Worm (Caenorhabditis elegans): ENCODE measurements around the gene phf-5.

The phf-5 gene

ce11 chrIII:2308026-2308425, 35.3 kb upstream of the phf-5 start, which contains the start of the genes fbxa-1 and Y54F10BM.20:
Gene fbxa-1 (minus strand): TSS chrIII:2308126.
Gene Y54F10BM.20 (plus strand): TSS chrIII:2308256.
- TF ChIP-seq ceh-20 (GFP tag; IDR thresholded peaks at IDR 0.05), result no peak
- TF ChIP-seq lin-39 (tag; optimal IDR thresholded peaks at IDR 0.05), result no peak
- no peak for TF ChIP-seq sdz-12 (GFP tag; optimal IDR thresholded peaks at IDR 0.05)
- TF ChIP-seq mxl-3 (GFP tag; optimal IDR thresholded peaks at IDR 0.05), result no peak
- no peak for TF ChIP-seq tra-1 (GFP tag; IDR thresholded peaks at IDR 0.05)

- TF ChIP-seq hif-1 (tag; optimal IDR thresholded peaks at IDR 0.05), result peak in 1 of 2 experiments; percentile 24
- TF ChIP-seq daf-16 (GFP tag; optimal IDR thresholded peaks at IDR 0.05), result no peak
- TF ChIP-seq daf-16 (tag; optimal IDR thresholded peaks at IDR 0.05), result peak; percentile 69
- TF ChIP-seq nhr-76 (tag; optimal IDR thresholded peaks at IDR 0.05), result no peak
- TF ChIP-seq dve-1 (tag; optimal IDR thresholded peaks at IDR 0.05; ENCODE audit: insufficient read depth), result peak; percentile 28
Measured at ce11 chrIII:2310996-2311395, 32.4 kb upstream of the phf-5 start.

ce11 chrIII:2313985-2314494, 29.3 kb upstream of the phf-5 start, which contains the start of the genes fbxa-66 and iffb-1:
Gene fbxa-66 (minus strand): TSS chrIII:2314035.
Gene iffb-1 (plus strand): TSS chrIII:2314436.
- no peak for TF ChIP-seq ztf-11 (tag; optimal IDR thresholded peaks at IDR 0.05)
- no peak for TF ChIP-seq skn-1 (tag; optimal IDR thresholded peaks at IDR 0.05)
- TF ChIP-seq hlh-11 (tag; optimal IDR thresholded peaks at IDR 0.05), result no peak
- peak; percentile 47 for TF ChIP-seq lin-38 (GFP tag; IDR thresholded peaks at IDR 0.05)
- TF ChIP-seq unc-130 (GFP tag; optimal IDR thresholded peaks at IDR 0.05), result no peak
- no peak for TF ChIP-seq attf-4 (tag; optimal IDR thresholded peaks at IDR 0.05)
- no peak for TF ChIP-seq daf-19 (GFP tag; conservative IDR thresholded peaks at IDR 0.05)
- no peak for TF ChIP-seq D1046.2 (GFP tag; IDR thresholded peaks at IDR 0.05)
- TF ChIP-seq F26F4.8 (GFP tag; conservative IDR thresholded peaks at IDR 0.05), result no peak
- no peak for TF ChIP-seq unc-39 (tag; optimal IDR thresholded peaks at IDR 0.05)
- no peak for TF ChIP-seq jun-1 (tag; optimal IDR thresholded peaks at IDR 0.05)
- TF ChIP-seq dpl-1 (GFP tag; optimal IDR thresholded peaks at IDR 0.05), result peak; percentile 60
- no peak for TF ChIP-seq F37D6.2 (tag; optimal IDR thresholded peaks at IDR 0.05)

ce11 chrIII:2314678-2315077, 28.7 kb upstream of the phf-5 start:
- TF ChIP-seq hmg-1.1 (GFP tag; IDR thresholded peaks at IDR 0.05) (no peak), unc-62 (GFP tag; optimal IDR thresholded peaks at IDR 0.05 in 1 of 2) (peak in 1 of 2 experiments; percentile 41), unc-62 (tag; optimal IDR thresholded peaks at IDR 0.05) (no peak), aha-1 (tag) (peak; percentile 83), set-16 (GFP tag; IDR thresholded peaks at IDR 0.05) (peak; percentile 86)

- TF ChIP-seq unc-62 (GFP tag; optimal IDR thresholded peaks at IDR 0.05 in 1 of 2) (peak in 1 of 2 experiments; percentile 9), unc-62 (tag; optimal IDR thresholded peaks at IDR 0.05) (no peak), F49E8.2 (tag; optimal IDR thresholded peaks at IDR 0.05; ENCODE audit: borderline replicate concordance) (no peak), set-16 (GFP tag; IDR thresholded peaks at IDR 0.05) (peak; percentile 84)
Measured at ce11 chrIII:2316439-2316838, 26.9 kb upstream of the phf-5 start.

- TF ChIP-seq lin-38 (GFP tag; IDR thresholded peaks at IDR 0.05) (no peak), ZK337.2 (GFP tag; IDR thresholded peaks at IDR 0.05) (no peak), nhr-28 (tag; optimal IDR thresholded peaks at IDR 0.05) (no peak), Y75B8A.6 (GFP tag; IDR thresholded peaks at IDR 0.05) (no peak), lin-1 (GFP tag; IDR thresholded peaks at IDR 0.05) (no peak), egl-43 (GFP tag; IDR thresholded peaks at IDR 0.05) (no peak), F26F4.8 (GFP tag; conservative IDR thresholded peaks at IDR 0.05) (no peak), php-3 (GFP tag; IDR thresholded peaks at IDR 0.05) (no peak), unc-130 (GFP tag; optimal IDR thresholded peaks at IDR 0.05) (no peak), aly-2 (tag; optimal IDR thresholded peaks at IDR 0.05) (no peak), daf-8 (GFP tag; IDR thresholded peaks at IDR 0.05) (no peak), tag-97 (GFP tag; IDR thresholded peaks at IDR 0.05) (no peak), F37D6.2 (tag; optimal IDR thresholded peaks at IDR 0.05) (no peak), zip-2 (tag; optimal IDR thresholded peaks at IDR 0.05) (no peak), spr-3 (GFP tag; optimal IDR thresholded peaks at IDR 0.05) (no peak), lir-3 (tag; optimal IDR thresholded peaks at IDR 0.05) (no peak), zip-11 (GFP tag; IDR thresholded peaks at IDR 0.05) (no peak), nhr-10 (tag; optimal IDR thresholded peaks at IDR 0.05) (no peak), mxl-2 (GFP tag; conservative IDR thresholded peaks at IDR 0.05) (no peak)
Measured at ce11 chrIII:2324703-2325102, 18.7 kb upstream of the phf-5 start.

Measured in whole organism, L4 larva.